Fruit fly (Drosophila melanogaster): ENCODE results near the gene Ubi-p63E.

Ubi-p63E gene

DNA sequence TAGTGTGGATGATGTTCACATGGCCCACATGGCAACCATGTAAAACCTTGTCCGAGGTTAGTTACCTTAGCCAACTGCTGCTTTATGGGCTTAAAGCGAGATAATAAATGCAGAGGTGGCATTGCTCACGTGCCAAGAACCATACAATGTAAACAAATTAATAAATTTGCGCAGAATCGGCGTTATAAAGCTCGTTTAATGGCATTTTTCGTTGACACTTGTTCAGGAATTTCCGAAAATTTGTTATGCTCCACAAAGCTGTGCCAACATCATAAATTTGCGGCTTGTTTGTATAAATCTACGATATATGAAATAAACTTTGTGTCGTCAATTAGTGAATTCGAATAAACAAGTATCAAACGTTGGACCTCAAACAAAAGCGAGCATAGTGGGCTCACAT lies 28.8 kb upstream of the Ubi-p63E start:
- TF ChIP-seq kay (GFP tag; ENCODE audit: borderline replicate concordance) = no peak
- TF ChIP-seq CG14711 (tag; optimal IDR thresholded peaks at IDR 0.05) = no peak
- TF ChIP-seq Hr96 (GFP tag; optimal IDR thresholded peaks at IDR 0.05) = no peak
- TF ChIP-seq CG1620 (GFP tag; optimal IDR thresholded peaks at IDR 0.05) = no peak
- TF ChIP-seq ovo (GFP tag; optimal IDR thresholded peaks at IDR 0.05) = no peak
- TF ChIP-seq Clk (GFP tag; optimal IDR thresholded peaks at IDR 0.05) = no peak
- TF ChIP-seq tj (GFP tag; optimal IDR thresholded peaks at IDR 0.05) = peak; percentile 72

dm6 chr3L:3930930-3931329 lies 27.9 kb upstream of the Ubi-p63E start:
- TF ChIP-seq CG11617 (GFP tag; optimal IDR thresholded peaks at IDR 0.05) = no peak
- no peak for TF ChIP-seq CG12768 (GFP tag; optimal IDR thresholded peaks at IDR 0.05)
- no peak for TF ChIP-seq Crg-1 (GFP tag; optimal IDR thresholded peaks at IDR 0.05)
- no peak for TF ChIP-seq ovo (GFP tag; optimal IDR thresholded peaks at IDR 0.05)
- TF ChIP-seq CG5204 (GFP tag; optimal IDR thresholded peaks at IDR 0.05) = no peak
- TF ChIP-seq cnc (optimal IDR thresholded peaks at IDR 0.05) = no peak
- TF ChIP-seq CG7101 (tag; optimal IDR thresholded peaks at IDR 0.05) = no peak
- no peak for TF ChIP-seq bab1 (GFP tag; optimal IDR thresholded peaks at IDR 0.05)
- no peak for TF ChIP-seq CG7045 (GFP tag; optimal IDR thresholded peaks at IDR 0.05)
- no peak for TF ChIP-seq Clk (GFP tag; optimal IDR thresholded peaks at IDR 0.05)
- TF ChIP-seq tj (GFP tag; optimal IDR thresholded peaks at IDR 0.05) = no peak
- no peak for TF ChIP-seq kay (GFP tag; ENCODE audit: borderline replicate concordance)
- no peak for TF ChIP-seq Mnt (GFP tag; optimal IDR thresholded peaks at IDR 0.05)
- no peak for TF ChIP-seq CG14711 (tag; optimal IDR thresholded peaks at IDR 0.05)
- TF ChIP-seq cic (GFP tag; optimal IDR thresholded peaks at IDR 0.05) = no peak

DNA sequence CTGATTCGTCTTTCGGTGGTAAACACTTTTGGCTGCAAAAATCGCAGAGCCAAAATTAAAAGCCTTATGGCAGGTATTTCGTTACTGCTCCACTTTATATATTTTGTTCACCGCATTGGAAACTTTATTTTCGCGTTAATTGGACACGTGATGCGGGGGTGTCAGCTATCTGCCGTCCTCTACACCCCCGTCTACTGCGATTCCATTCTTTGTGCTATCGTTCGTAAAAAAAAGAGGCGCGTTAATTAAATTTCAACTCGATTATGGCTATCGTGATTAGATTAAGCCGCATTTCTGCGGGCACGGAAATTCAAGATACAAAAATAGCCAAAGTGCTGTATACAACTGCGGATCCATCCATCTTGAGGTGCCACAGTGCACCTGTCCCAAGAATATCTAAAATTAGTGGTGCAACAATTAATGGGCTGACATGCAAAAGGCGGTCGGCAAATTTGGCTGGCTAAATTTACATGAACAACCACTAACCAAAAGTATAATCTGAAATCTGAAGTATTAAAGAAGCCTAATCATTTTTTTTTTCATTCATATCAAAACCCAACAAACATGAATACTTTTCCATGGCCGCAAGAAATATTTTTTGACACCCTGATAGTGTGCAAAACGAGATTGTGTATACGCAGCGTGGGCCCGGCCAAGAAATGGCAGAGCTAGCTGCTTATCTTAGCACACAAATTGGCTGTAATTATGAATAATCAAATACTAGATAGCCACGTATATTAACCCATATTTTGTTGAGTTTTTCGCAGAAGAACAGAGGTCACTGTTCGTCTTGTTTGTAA lies 27.2 kb upstream of the Ubi-p63E start:
- no peak for TF ChIP-seq Clk (GFP tag; optimal IDR thresholded peaks at IDR 0.05)
- TF ChIP-seq CG33017 (tag; optimal IDR thresholded peaks at IDR 0.05) = no peak
- no peak for TF ChIP-seq tj (GFP tag; optimal IDR thresholded peaks at IDR 0.05)
- no peak for TF ChIP-seq pad (GFP tag; optimal IDR thresholded peaks at IDR 0.05)
- no peak for TF ChIP-seq CG11617 (GFP tag; optimal IDR thresholded peaks at IDR 0.05)
- TF ChIP-seq bab1 (GFP tag; optimal IDR thresholded peaks at IDR 0.05) = no peak
- TF ChIP-seq CG7101 (tag; optimal IDR thresholded peaks at IDR 0.05) = no peak
- TF ChIP-seq Mnt (GFP tag; optimal IDR thresholded peaks at IDR 0.05) = no peak
- TF ChIP-seq kay (GFP tag; ENCODE audit: borderline replicate concordance) = no peak
- TF ChIP-seq Hr96 (GFP tag; optimal IDR thresholded peaks at IDR 0.05) = no peak
- no peak for TF ChIP-seq Crg-1 (GFP tag; optimal IDR thresholded peaks at IDR 0.05)
- TF ChIP-seq ovo (GFP tag; optimal IDR thresholded peaks at IDR 0.05) = no peak
- no peak for TF ChIP-seq CG12768 (GFP tag; optimal IDR thresholded peaks at IDR 0.05)
- no peak for TF ChIP-seq toe (GFP tag; optimal IDR thresholded peaks at IDR 0.05)
- no peak for TF ChIP-seq CG1620 (GFP tag; optimal IDR thresholded peaks at IDR 0.05)
- no peak for TF ChIP-seq CG14711 (tag; optimal IDR thresholded peaks at IDR 0.05)
- TF ChIP-seq cnc (optimal IDR thresholded peaks at IDR 0.05) = no peak

DNA sequence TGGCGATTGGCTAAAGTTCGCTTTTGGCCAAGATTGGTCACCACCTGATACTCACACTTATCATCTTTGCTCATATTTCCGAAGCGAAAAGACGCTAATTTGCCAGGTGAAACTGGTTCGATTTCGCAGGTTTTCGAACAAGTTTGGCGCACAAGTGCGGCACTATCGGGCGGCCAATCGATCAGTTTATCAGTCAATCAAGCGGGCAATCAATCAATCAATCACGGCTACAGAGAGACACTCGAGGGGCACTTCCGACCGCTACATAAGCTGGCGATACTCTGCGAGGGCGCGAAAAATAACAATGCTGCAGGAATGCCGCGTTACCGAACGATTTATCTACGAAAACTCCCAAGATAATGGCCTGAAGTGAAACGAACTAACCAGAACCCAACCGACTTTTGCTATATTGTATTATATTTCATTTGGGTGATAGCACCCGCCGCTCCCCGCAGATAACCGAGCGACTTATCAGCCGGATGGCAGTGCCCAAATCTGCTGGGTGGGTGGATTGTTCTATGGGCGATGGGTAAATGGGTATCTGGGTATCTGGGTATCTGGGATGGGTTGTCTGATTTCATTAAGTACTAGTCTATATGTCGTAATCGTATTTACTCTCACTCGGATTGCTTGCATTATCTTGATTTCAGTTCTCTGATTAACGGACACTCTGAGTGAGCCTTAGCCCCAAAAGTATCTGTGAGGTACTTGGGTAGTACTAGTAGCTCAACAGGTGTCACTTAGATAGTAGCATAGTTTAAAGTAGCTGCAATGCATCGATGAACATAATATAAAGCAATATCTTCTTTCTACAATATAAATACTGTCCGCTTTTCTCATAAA lies 26.2 kb upstream of the Ubi-p63E start:
- TF ChIP-seq toe (GFP tag; optimal IDR thresholded peaks at IDR 0.05) = no peak
- TF ChIP-seq cic (GFP tag; optimal IDR thresholded peaks at IDR 0.05) = peak; percentile 68

dm6 chr3L:3928205-3928942 lies 25.4 kb upstream of the Ubi-p63E start:
- TF ChIP-seq cnc (optimal IDR thresholded peaks at IDR 0.05) = no peak
- TF ChIP-seq Hr96 (GFP tag; optimal IDR thresholded peaks at IDR 0.05) = peak; percentile 97
- peak; percentile 92 for TF ChIP-seq ovo (GFP tag; optimal IDR thresholded peaks at IDR 0.05)
- TF ChIP-seq CG7101 (tag; optimal IDR thresholded peaks at IDR 0.05) = peak; percentile 97
- TF ChIP-seq toe (GFP tag; optimal IDR thresholded peaks at IDR 0.05) = peak; percentile 92
- peak; percentile 96 for TF ChIP-seq CG5204 (GFP tag; optimal IDR thresholded peaks at IDR 0.05)
- peak; percentile 95 for TF ChIP-seq CG1620 (GFP tag; optimal IDR thresholded peaks at IDR 0.05)
- TF ChIP-seq cic (GFP tag; optimal IDR thresholded peaks at IDR 0.05) = peak; percentile 94
- TF ChIP-seq CG11617 (GFP tag; optimal IDR thresholded peaks at IDR 0.05) = peak; percentile 98
- peak; percentile 94 for TF ChIP-seq kay (GFP tag; ENCODE audit: borderline replicate concordance)
- TF ChIP-seq Mnt (GFP tag; optimal IDR thresholded peaks at IDR 0.05) = peak; percentile 87
- peak; percentile 82 for TF ChIP-seq bab1 (GFP tag; optimal IDR thresholded peaks at IDR 0.05)
- peak; percentile 90 for TF ChIP-seq CG14711 (tag; optimal IDR thresholded peaks at IDR 0.05)
- peak; percentile 94 for TF ChIP-seq CG33017 (tag; optimal IDR thresholded peaks at IDR 0.05)
- peak; percentile 98 for TF ChIP-seq CG12768 (GFP tag; optimal IDR thresholded peaks at IDR 0.05)
- TF ChIP-seq tj (GFP tag; optimal IDR thresholded peaks at IDR 0.05) = peak; percentile 99
- peak; percentile 97 for TF ChIP-seq Clk (GFP tag; optimal IDR thresholded peaks at IDR 0.05)
- TF ChIP-seq pad (GFP tag; optimal IDR thresholded peaks at IDR 0.05) = peak; percentile 88
- TF ChIP-seq Crg-1 (GFP tag; optimal IDR thresholded peaks at IDR 0.05) = peak; percentile 94
- TF ChIP-seq CG7045 (GFP tag; optimal IDR thresholded peaks at IDR 0.05) = peak; percentile 96
